Fruit fly (Drosophila melanogaster) whole organism, embryonic: ENCODE data around the gene CG42699.

ENCODE experiments used
- Atf3 ChIP-seq: fragments of 200-800 bp; sonication (Bioruptor generic); optimal IDR thresholded peaks from 3 replicates; lab custom pipeline; 2016; ENCODE audit warnings: missing biosample characterization, missing genetic modification characterization
- B-H1 ChIP-seq: fragments of 200-800 bp; sonication (Bioruptor generic); IDR thresholded peaks from 3 replicates; pipeline ENCODE4 v1.3.6; 2022; ENCODE audit warnings: missing biosample characterization, missing genetic modification characterization
- BEAF-32 ChIP-seq: fragments of 200-800 bp; sonication (Bioruptor generic); optimal IDR thresholded peaks from 3 replicates; lab custom pipeline; 2017; ENCODE audit warnings: missing biosample characterization, missing genetic modification characterization, mild to moderate bottlenecking, moderate library complexity, missing genetic modification reagents
- Blimp-1 ChIP-seq: fragments of 200-800 bp; sonication (Bioruptor generic); optimal IDR thresholded peaks from 3 replicates; lab custom pipeline; 2018; ENCODE audit warnings: missing biosample characterization, missing genetic modification characterization, mild to moderate bottlenecking, moderate library complexity, missing genetic modification reagents
- CG11085 ChIP-seq: fragments of 200-800 bp; sonication (Bioruptor generic); IDR thresholded peaks from 2 replicates; pipeline ENCODE4 v1.3.6; 2022; ENCODE audit warnings: missing biosample characterization, missing genetic modification characterization
- CG11456 ChIP-seq: fragments of 200-800 bp; sonication (Bioruptor generic); IDR thresholded peaks from 3 replicates; pipeline ENCODE4 v1.3.6; 2022; ENCODE audit warnings: missing biosample characterization, missing genetic modification characterization
- CG11504 ChIP-seq: fragments of 200-800 bp; sonication (Bioruptor generic); optimal IDR thresholded peaks from 3 replicates; lab custom pipeline; 2019; ENCODE audit warnings: missing biosample characterization, mild to moderate bottlenecking, missing genetic modification characterization, moderate library complexity
- CG16815 ChIP-seq: fragments of 200-800 bp; sonication (Bioruptor generic); optimal IDR thresholded peaks from 3 replicates; lab custom pipeline; 2017; ENCODE audit warnings: missing biosample characterization, mild to moderate bottlenecking, missing genetic modification characterization
- CG17359 ChIP-seq: fragments of 200-800 bp; sonication (Bioruptor generic); optimal IDR thresholded peaks from 3 replicates; lab custom pipeline; 2018; ENCODE audit warnings: missing biosample characterization, mild to moderate bottlenecking, missing genetic modification characterization, moderate library complexity
- CG17612 ChIP-seq: fragments of 200-800 bp; sonication (Bioruptor generic); IDR thresholded peaks from 2 replicates; pipeline ENCODE4 v1.3.6; 2022; ENCODE audit warnings: missing biosample characterization, missing genetic modification characterization
- CG17829 ChIP-seq: fragments of 200-800 bp; optimal IDR thresholded peaks from 2 replicates; lab custom pipeline; 2019; ENCODE audit warnings: missing biosample characterization, mild to moderate bottlenecking, missing genetic modification characterization, moderate library complexity
- CG2120 ChIP-seq: fragments of 200-800 bp; sonication (Bioruptor generic); optimal IDR thresholded peaks from 3 replicates; lab custom pipeline; 2016; ENCODE audit warnings: missing biosample characterization, missing genetic modification characterization
- CG2678 ChIP-seq: fragments of 200-800 bp; sonication (Bioruptor generic); optimal IDR thresholded peaks from 3 replicates; lab custom pipeline; 2019; ENCODE audit warnings: missing biosample characterization, mild to moderate bottlenecking, missing genetic modification characterization, moderate library complexity
- CG30403 ChIP-seq: fragments of 200-800 bp; sonication (Bioruptor generic); optimal IDR thresholded peaks from 3 replicates; lab custom pipeline; 2016; ENCODE audit warnings: missing biosample characterization, missing genetic modification characterization
- CG31224 ChIP-seq: fragments of 200-800 bp; sonication (Bioruptor generic); IDR thresholded peaks from 2 replicates; pipeline ENCODE4 v1.3.6; 2022; ENCODE audit warnings: missing biosample characterization, missing genetic modification characterization
- CG31441 ChIP-seq: fragments of 200-800 bp; sonication (Bioruptor generic); IDR thresholded peaks from 2 replicates; pipeline ENCODE4 v1.3.6; 2022; ENCODE audit warnings: missing biosample characterization, missing genetic modification characterization
- CG32772 ChIP-seq: fragments of 200-800 bp; sonication (Bioruptor generic); IDR thresholded peaks from 2 replicates; pipeline ENCODE4 v1.3.6; 2022; ENCODE audit warnings: missing biosample characterization, missing genetic modification characterization
- CG33213 ChIP-seq: fragments of 200-800 bp; sonication (Bioruptor generic); optimal IDR thresholded peaks from 3 replicates; lab custom pipeline; 2016; ENCODE audit warnings: missing biosample characterization, missing genetic modification characterization
- CG4854 ChIP-seq: fragments of 200-800 bp; sonication (Bioruptor generic); optimal IDR thresholded peaks from 2 replicates; lab custom pipeline; 2016; ENCODE audit warnings: missing biosample characterization, missing genetic modification characterization, inconsistent platforms
- CG6854 ChIP-seq: fragments of 200-800 bp; sonication (Bioruptor generic); optimal IDR thresholded peaks from 3 replicates; lab custom pipeline; 2017; ENCODE audit warnings: missing biosample characterization, mild to moderate bottlenecking, missing genetic modification characterization
- CG7357 ChIP-seq: fragments of 200-800 bp; sonication (Bioruptor generic); IDR thresholded peaks from 3 replicates; pipeline ENCODE4 v1.3.6; 2022; ENCODE audit warnings: missing biosample characterization, missing genetic modification characterization
- CG8765 ChIP-seq: fragments of 200-800 bp; sonication (Bioruptor generic); IDR thresholded peaks from 2 replicates; pipeline ENCODE4 v1.3.6; 2022; ENCODE audit warnings: missing biosample characterization, missing genetic modification characterization
- CG9797 ChIP-seq: fragments of 200-800 bp; sonication (Bioruptor generic); optimal IDR thresholded peaks from 3 replicates; lab custom pipeline; 2018; ENCODE audit warnings: missing biosample characterization, mild to moderate bottlenecking, missing genetic modification characterization
- CoRest ChIP-seq: fragments of 200-800 bp; sonication (Bioruptor generic); optimal IDR thresholded peaks from 3 replicates; lab custom pipeline; 2018; ENCODE audit warnings: missing biosample characterization, mild to moderate bottlenecking, missing genetic modification characterization, moderate library complexity
- Gsc ChIP-seq: fragments of 200-800 bp; sonication (Bioruptor generic); IDR thresholded peaks from 2 replicates; pipeline ENCODE4 v1.3.6; 2022; ENCODE audit warnings: missing biosample characterization, missing genetic modification characterization
- Med ChIP-seq: fragments of 200-800 bp; sonication (Bioruptor generic); peaks from one replicate; lab custom pipeline; 2016; ENCODE audit warnings: missing biosample characterization, missing genetic modification characterization, mild to moderate bottlenecking, inconsistent platforms, moderate library complexity
- Spps ChIP-seq: fragments of 200-800 bp; sonication (Bioruptor generic); optimal IDR thresholded peaks from 2 replicates; lab custom pipeline; 2018; ENCODE audit warnings: missing biosample characterization, mild to moderate bottlenecking, missing genetic modification characterization
- Usf ChIP-seq: fragments of 200-800 bp; sonication (Bioruptor generic); optimal IDR thresholded peaks from 2 replicates; lab custom pipeline; 2017; ENCODE audit warnings: missing genotype, missing biosample characterization, missing genetic modification characterization
- Xbp1 ChIP-seq: fragments of 200-800 bp; sonication (Bioruptor generic); optimal IDR thresholded peaks from 3 replicates; lab custom pipeline; 2016; ENCODE audit warnings: missing biosample characterization, mild to moderate bottlenecking, missing genetic modification characterization
- bbx ChIP-seq: fragments of 200-800 bp; sonication (Bioruptor generic); IDR thresholded peaks from 2 replicates; pipeline ENCODE4 v1.3.6; 2022; ENCODE audit warnings: missing biosample characterization, missing genetic modification characterization; ENCODE audit not compliant: partially characterized antibody
- bigmax ChIP-seq: fragments of 200-800 bp; sonication (Bioruptor generic); optimal IDR thresholded peaks from 2 replicates; lab custom pipeline; 2018; ENCODE audit warnings: missing biosample characterization, mild to moderate bottlenecking, missing genetic modification characterization
- chm ChIP-seq: fragments of 200-800 bp; sonication (Bioruptor generic); IDR thresholded peaks from 2 replicates; pipeline ENCODE4 v1.3.6; 2022; ENCODE audit warnings: missing biosample characterization, missing genetic modification characterization
- corto ChIP-seq: fragments of 200-800 bp; sonication (Bioruptor generic); optimal IDR thresholded peaks from 2 replicates; lab custom pipeline; 2016; ENCODE audit warnings: missing biosample characterization, mild to moderate bottlenecking, missing genetic modification characterization, moderate library complexity
- croc ChIP-seq: fragments of 200-800 bp; sonication (Bioruptor generic); conservative IDR thresholded peaks from 3 replicates; pipeline ENCODE4 v1.3.6; 2022; ENCODE audit warnings: missing biosample characterization, missing genetic modification characterization
- da ChIP-seq: fragments of 200-800 bp; sonication (Bioruptor generic); optimal IDR thresholded peaks from 2 replicates; lab custom pipeline; 2016; ENCODE audit warnings: missing biosample characterization, missing genetic modification characterization
- disco-r ChIP-seq: fragments of 200-800 bp; sonication (Bioruptor generic); optimal IDR thresholded peaks from 2 replicates; lab custom pipeline; 2016; ENCODE audit warnings: missing biosample characterization, missing genetic modification characterization
- dm ChIP-seq: fragments of 200-800 bp; sonication (Bioruptor generic); optimal IDR thresholded peaks from 3 replicates; lab custom pipeline; 2016; ENCODE audit warnings: missing biosample characterization, missing genetic modification characterization
- exex ChIP-seq: fragments of 200-800 bp; sonication (Bioruptor generic); optimal IDR thresholded peaks from 4 replicates; lab custom pipeline; 2018; ENCODE audit warnings: missing biosample characterization, mild to moderate bottlenecking, missing genetic modification characterization, moderate library complexity
- fd64A ChIP-seq: fragments of 200-800 bp; sonication (Bioruptor generic); optimal IDR thresholded peaks from 3 replicates; lab custom pipeline; 2018; ENCODE audit warnings: missing biosample characterization, mild to moderate bottlenecking, missing genetic modification characterization
- hkb ChIP-seq, 2 experiments: fragments of 200-800 bp in 1 of 2; fragments of >200 bp in 1 of 2; sonication (Bioruptor generic) in 1 of 2; IDR thresholded peaks in 1 of 2; optimal IDR thresholded peaks in 1 of 2; 2 replicates each; pipeline versions ENCODE4 v1.3.6 to Lab custom; 2017 to 2022; ENCODE audit warnings: missing biosample characterization in 1 of 2, missing genetic modification characterization in 1 of 2
- kay ChIP-seq: fragments of 200-800 bp; sonication (Bioruptor generic); optimal IDR thresholded peaks from 2 replicates; lab custom pipeline; 2016; ENCODE audit warnings: missing biosample characterization, missing genetic modification characterization
- mam ChIP-seq: fragments of 200-800 bp; sonication (Bioruptor generic); optimal IDR thresholded peaks from 3 replicates; lab custom pipeline; 2016; ENCODE audit warnings: missing biosample characterization, missing genetic modification characterization
- peb ChIP-seq: fragments of 200-800 bp; sonication (Bioruptor generic); IDR thresholded peaks from 2 replicates; pipeline ENCODE4 v1.3.6; 2022; ENCODE audit warnings: missing biosample characterization, missing genetic modification characterization
- repo ChIP-seq: fragments of 200-800 bp; sonication (Bioruptor generic); optimal IDR thresholded peaks from 2 replicates; lab custom pipeline; 2016; ENCODE audit warnings: missing biosample characterization, missing genetic modification characterization
- rib ChIP-seq: fragments of 200-800 bp; sonication (Bioruptor generic); IDR thresholded peaks from 2 replicates; pipeline ENCODE4 v1.3.6; 2022; ENCODE audit warnings: missing biosample characterization, missing genetic modification characterization
- tap ChIP-seq: fragments of 200-800 bp; optimal IDR thresholded peaks from 3 replicates; lab custom pipeline; 2019; ENCODE audit warnings: missing biosample characterization, mild to moderate bottlenecking, missing genetic modification characterization, moderate library complexity
- tio ChIP-seq: fragments of 200-800 bp; sonication (Bioruptor generic); optimal IDR thresholded peaks from 2 replicates; lab custom pipeline; 2017; ENCODE audit warnings: missing biosample characterization, missing genetic modification characterization, inconsistent platforms
- trem ChIP-seq: fragments of 200-800 bp; optimal IDR thresholded peaks from 3 replicates; lab custom pipeline; 2019; ENCODE audit warnings: missing biosample characterization, mild to moderate bottlenecking, missing genetic modification characterization, moderate library complexity
- vnd ChIP-seq: fragments of 200-800 bp; sonication (Bioruptor generic); IDR thresholded peaks from 3 replicates; pipeline ENCODE4 v1.3.6; 2022; ENCODE audit warnings: missing biosample characterization, missing genetic modification characterization; ENCODE audit not compliant: partially characterized antibody
- zf30C ChIP-seq: fragments of 200-800 bp; sonication (Bioruptor generic); optimal IDR thresholded peaks from 3 replicates; lab custom pipeline; 2018; ENCODE audit warnings: missing biosample characterization, mild to moderate bottlenecking, missing genetic modification characterization

The CG42699 gene

DNA sequence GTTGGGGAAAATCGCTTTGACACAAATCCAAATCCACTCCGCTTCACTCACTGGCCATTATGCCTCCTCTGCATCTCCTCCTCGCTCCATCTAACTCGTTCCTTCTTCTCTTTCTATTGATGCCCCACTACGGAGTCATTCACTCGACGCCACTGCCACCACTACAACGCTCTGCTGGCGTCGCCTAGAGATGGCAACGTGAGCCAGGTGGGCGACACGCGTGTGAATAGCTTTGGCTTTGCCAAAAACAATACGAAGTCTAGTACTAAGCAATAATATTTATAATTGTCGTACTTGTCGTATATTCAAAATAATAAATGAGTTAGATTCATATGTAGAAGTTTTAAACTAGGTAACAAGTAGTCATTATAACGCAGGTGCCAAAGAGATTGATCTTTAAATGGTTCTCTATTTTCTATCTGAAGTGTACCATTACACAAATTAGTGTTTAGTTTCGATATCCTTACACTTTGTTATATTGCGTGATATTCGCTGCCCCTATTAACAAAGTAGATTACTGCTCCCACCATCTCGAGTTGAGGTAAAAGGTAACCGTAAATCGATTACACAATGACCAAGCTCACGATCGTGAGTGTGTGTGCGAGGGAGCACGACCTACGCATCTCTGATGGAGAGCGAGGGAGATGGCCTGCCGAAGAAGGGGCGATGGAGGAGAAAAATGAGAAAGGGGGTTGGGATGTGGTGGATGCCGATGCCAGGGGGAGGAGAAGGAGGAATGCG, 19.2 kb upstream of the CG42699 start (continued):
- TF ChIP-seq B-H1 (GFP tag; lab: Robert Waterston, UW) (no peak), CG11504 (tag; lab: Kevin White, UChicago) (peak; percentile 17), tio (GFP tag; lab: Kevin White, UChicago) (peak; percentile 12), CG17612 (no peak), trem (no peak), CG17359 (tag; lab: Kevin White, UChicago) (no peak), Gsc (no peak), corto (GFP tag; lab: Kevin White, UChicago) (no peak), Atf3 (GFP tag; lab: Kevin White, UChicago) (no peak), Xbp1 (no peak), CG16815 (no peak), tap (tag; lab: Kevin White, UChicago) (no peak), CG2678 (tag; lab: Kevin White, UChicago) (peak; percentile 38), chm (GFP tag; lab: Robert Waterston, UW) (peak; percentile 71), peb (GFP tag; lab: Robert Waterston, UW) (no peak), CG2120 (GFP tag; lab: Kevin White, UChicago) (peak; percentile 66), CG30403 (GFP tag; lab: Kevin White, UChicago) (peak; percentile 45), CG11085 (GFP tag; lab: Robert Waterston, UW) (no peak), hkb (optimal IDR thresholded peaks at IDR 0.05; lab: Kevin White, UChicago) (no peak), hkb (GFP tag; IDR thresholded peaks at IDR 0.05; lab: Robert Waterston, UW) (no peak), disco-r (GFP tag; lab: Kevin White, UChicago) (peak; percentile 0), CG7357 (0 out of 3 replicates have a peak, but pooled peaks have one; percentile 22), Blimp-1 (peak; percentile 20), Med (GFP tag; lab: Kevin White, UChicago) (peak; percentile 75), CG6854 (GFP tag; lab: Kevin White, UChicago) (no peak), CoRest (tag; lab: Kevin White, UChicago) (peak; percentile 2), CG33213 (GFP tag; lab: Kevin White, UChicago) (no peak), CG32772 (GFP tag; lab: Robert Waterston, UW) (no peak), mam (GFP tag; lab: Kevin White, UChicago) (peak; percentile 50), vnd (peak; percentile 65), Usf (no peak), CG11456 (GFP tag; lab: Robert Waterston, UW) (0 out of 3 replicates have a peak, but pooled peaks have one; percentile 35), CG9797 (GFP tag; lab: Kevin White, UChicago) (no peak), exex (tag; lab: Kevin White, UChicago) (no peak), CG8765 (GFP tag; lab: Robert Waterston, UW) (no peak), zf30C (GFP tag; lab: Kevin White, UChicago) (no peak), bbx (GFP tag; lab: Robert Waterston, UW) (peak; percentile 46), CG4854 (no peak), CG17829 (tag; lab: Kevin White, UChicago) (peak; percentile 11), kay (GFP tag; lab: Kevin White, UChicago) (no peak), BEAF-32 (GFP tag; lab: Kevin White, UChicago) (peak; percentile 79), CG31224 (GFP tag; lab: Robert Waterston, UW) (no peak), da (no peak), dm (GFP tag; lab: Kevin White, UChicago) (no peak), croc (GFP tag; lab: Robert Waterston, UW) (no peak), rib (GFP tag; lab: Robert Waterston, UW) (no peak), fd64A (GFP tag; lab: Kevin White, UChicago) (no peak), Spps (no peak), CG31441 (0 out of 2 replicates have a peak, but pooled peaks have one; percentile 18), repo (no peak), bigmax (GFP tag; lab: Kevin White, UChicago) (no peak)
